Fruit fly (Drosophila melanogaster): ENCODE data around the gene Ugalt.

Ugalt gene

DNA sequence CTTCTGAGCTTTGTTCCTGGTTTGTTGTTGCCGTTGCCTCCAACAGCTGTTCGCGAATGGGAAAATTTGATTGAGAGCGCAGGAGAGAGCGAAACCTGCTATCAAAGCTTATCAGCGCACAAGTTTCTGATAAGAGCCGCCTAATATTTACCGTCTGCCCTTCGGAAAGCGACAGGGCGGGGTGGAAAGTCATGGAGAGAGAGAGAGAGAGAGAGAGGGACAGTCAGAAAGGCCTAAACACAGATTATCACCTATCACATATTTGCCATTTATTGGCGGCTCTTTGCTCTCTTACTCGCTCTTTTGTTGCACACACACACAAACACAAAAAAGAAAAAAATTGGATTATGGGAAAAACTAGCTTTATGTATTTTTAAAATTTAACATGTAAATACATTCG is 39.9 kb upstream of the Ugalt start:
- TF ChIP-seq GATAe (GFP tag; conservative IDR thresholded peaks at IDR 0.05) (peak; percentile 8; the same call in 1 of the 2 replicates), chinmo (GFP tag; IDR thresholded peaks at IDR 0.05; ENCODE audit: partially characterized antibody) (0 out of 4 replicates have a peak, but pooled peaks have one; percentile 51), cg (GFP tag; optimal IDR thresholded peaks at IDR 0.05) (peak; percentile 5), crol (GFP tag; IDR thresholded peaks at IDR 0.05) (peak; percentile 72), Trl (optimal IDR thresholded peaks at IDR 0.05) (peak; percentile 49 to 85), Trl (GFP tag; optimal IDR thresholded peaks at IDR 0.05) (no peak), HmgZ (tag; optimal IDR thresholded peaks at IDR 0.05) (no peak), E2f2 (GFP tag; IDR thresholded peaks at IDR 0.05) (no peak)

dm6 chrX:2743020-2743419 is 39.4 kb upstream of the Ugalt start:
- TF ChIP-seq lov (optimal IDR thresholded peaks at IDR 0.05) (no peak), lov (GFP tag; IDR thresholded peaks at IDR 0.05) (peak; percentile 79; the same call in 2 of the 3 replicates), CG6254 (GFP tag; optimal IDR thresholded peaks at IDR 0.05) (peak; percentile 42), CG6683 (GFP tag; optimal IDR thresholded peaks at IDR 0.05) (peak; percentile 56), disco-r (GFP tag; optimal IDR thresholded peaks at IDR 0.05) (peak; percentile 25), CG8290 (GFP tag; optimal IDR thresholded peaks at IDR 0.05) (no peak), CG8290 (tag; optimal IDR thresholded peaks at IDR 0.05) (peak in 1 of 2 experiments; percentile 52), Rfx (GFP tag; IDR thresholded peaks at IDR 0.05) (peak; percentile 95), Nf-YC (tag; optimal IDR thresholded peaks at IDR 0.05) (no peak), pan (optimal IDR thresholded peaks at IDR 0.05) (no peak), pan (GFP tag; optimal IDR thresholded peaks at IDR 0.05 in 1 of 2, IDR thresholded peaks at IDR 0.05 in 1 of 2) (peak in 1 of 2 experiments; percentile 93), vfl (GFP tag; optimal IDR thresholded peaks at IDR 0.05) (peak; percentile 87), Med (GFP tag) (peak; percentile 97), pita (GFP tag; optimal IDR thresholded peaks at IDR 0.05) (no peak), Adf1 (GFP tag; IDR thresholded peaks at IDR 0.05) (peak; percentile 73; the same call in 1 of the 2 replicates), CG12942 (GFP tag; optimal IDR thresholded peaks at IDR 0.05) (peak; percentile 44), CG17361 (GFP tag; IDR thresholded peaks at IDR 0.05) (peak; percentile 60; the same call in 2 of the 3 replicates), br (optimal IDR thresholded peaks at IDR 0.05) (no peak), az2 (GFP tag; optimal IDR thresholded peaks at IDR 0.05) (peak; percentile 67), CG2120 (GFP tag; optimal IDR thresholded peaks at IDR 0.05) (peak; percentile 95), bowl (GFP tag; IDR thresholded peaks at IDR 0.05) (peak; percentile 72; the same call in 1 of the 2 replicates), NC2α (GFP tag; optimal IDR thresholded peaks at IDR 0.05) (peak; percentile 29), Trl (optimal IDR thresholded peaks at IDR 0.05) (no peak), Trl (GFP tag; optimal IDR thresholded peaks at IDR 0.05) (peak; percentile 75), CG9437 (GFP tag; optimal IDR thresholded peaks at IDR 0.05) (peak; percentile 1), CG14014 (GFP tag; IDR thresholded peaks at IDR 0.05) (peak; percentile 92), CG32767 (GFP tag; IDR thresholded peaks at IDR 0.05) (peak; percentile 77), Deaf1 (tag; optimal IDR thresholded peaks at IDR 0.05) (no peak), CG4820 (GFP tag; optimal IDR thresholded peaks at IDR 0.05) (peak; percentile 54), kay (GFP tag; optimal IDR thresholded peaks at IDR 0.05) (peak; percentile 14), CG18619 (GFP tag; optimal IDR thresholded peaks at IDR 0.05) (peak; percentile 77), E2f1 (GFP tag; IDR thresholded peaks at IDR 0.05) (peak; percentile 85), CG18599 (GFP tag; optimal IDR thresholded peaks at IDR 0.05) (peak; percentile 92), nau (GFP tag; optimal IDR thresholded peaks at IDR 0.05) (peak; percentile 66), lab (GFP tag; optimal IDR thresholded peaks at IDR 0.05) (peak; percentile 95), CG18011 (GFP tag; optimal IDR thresholded peaks at IDR 0.05) (peak; percentile 59), CG30431 (GFP tag; optimal IDR thresholded peaks at IDR 0.05) (peak; percentile 56), CG18764 (GFP tag; optimal IDR thresholded peaks at IDR 0.05) (peak; percentile 32), Atf-2 (GFP tag; optimal IDR thresholded peaks at IDR 0.05) (peak; percentile 56), CG3065 (GFP tag; optimal IDR thresholded peaks at IDR 0.05) (peak; percentile 24), CG11398 (GFP tag; optimal IDR thresholded peaks at IDR 0.05) (peak; percentile 72), CG12769 (tag; optimal IDR thresholded peaks at IDR 0.05) (peak; percentile 71), CG7372 (GFP tag; IDR thresholded peaks at IDR 0.05) (peak; percentile 85), Drgx (GFP tag; IDR thresholded peaks at IDR 0.05) (peak; percentile 64), HLH3B (GFP tag; IDR thresholded peaks at IDR 0.05) (peak; percentile 85)

Measured in whole organism, embryonic.